Fruit fly (Drosophila melanogaster): Measurements from ENCODE around the gene jb.

DNA sequence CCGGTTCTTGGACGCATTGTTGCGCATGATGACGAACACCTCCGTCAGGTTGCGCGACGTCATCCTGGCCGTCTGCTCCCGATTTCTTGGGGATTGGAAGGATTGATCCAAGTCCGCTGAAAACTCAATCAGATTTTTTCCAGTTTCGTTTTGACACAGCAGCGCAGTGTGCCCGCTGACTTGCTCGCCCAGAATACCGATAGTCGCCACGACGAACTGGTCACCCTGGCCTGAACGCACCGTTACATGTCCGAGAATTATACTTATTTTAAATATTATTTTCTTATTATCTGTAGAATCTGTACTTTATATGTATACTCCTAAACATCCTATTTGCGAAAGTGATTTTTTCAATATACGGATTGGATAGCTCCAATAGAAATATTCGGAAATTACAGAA is 3.0 kb upstream of the jb start, which contains the start of gene Syx16:
- TF ChIP-seq dsx (GFP tag; optimal IDR thresholded peaks at IDR 0.05; ENCODE audit: poor library complexity, severe bottlenecking) = no peak
- TF ChIP-seq fkh (GFP tag; optimal IDR thresholded peaks at IDR 0.05) = no peak
- no peak for TF ChIP-seq Hr39 (GFP tag; optimal IDR thresholded peaks at IDR 0.05)
- no peak for TF ChIP-seq fd59A (GFP tag; optimal IDR thresholded peaks at IDR 0.05)
- no peak for TF ChIP-seq CG16779 (tag; optimal IDR thresholded peaks at IDR 0.05)
- no peak for TF ChIP-seq CG3032 (tag; optimal IDR thresholded peaks at IDR 0.05)
- no peak for TF ChIP-seq CG7368 (GFP tag; optimal IDR thresholded peaks at IDR 0.05)
- no peak for TF ChIP-seq CG6792 (GFP tag; optimal IDR thresholded peaks at IDR 0.05)

Measured in whole organism, prepupa.